Worm (Caenorhabditis elegans): ENCODE results near the gene H17B01.5.

- no peak for TF ChIP-seq egl-5 (tag; optimal IDR thresholded peaks at IDR 0.05)
- TF ChIP-seq ceh-82 (tag; optimal IDR thresholded peaks at IDR 0.05), result no peak
- TF ChIP-seq zag-1 (tag; optimal IDR thresholded peaks at IDR 0.05), result no peak
- TF ChIP-seq nhr-237 (tag; optimal IDR thresholded peaks at IDR 0.05), result no peak
- TF ChIP-seq nhr-76 (tag; optimal IDR thresholded peaks at IDR 0.05), result no peak
- TF ChIP-seq lin-39 (tag; optimal IDR thresholded peaks at IDR 0.05), result no peak
- TF ChIP-seq unc-62 (GFP tag; optimal IDR thresholded peaks at IDR 0.05), result no peak
- TF ChIP-seq nhr-11 (tag; optimal IDR thresholded peaks at IDR 0.05), result no peak
- TF ChIP-seq nhr-12 (tag; optimal IDR thresholded peaks at IDR 0.05), result no peak
- TF ChIP-seq unc-39 (tag; optimal IDR thresholded peaks at IDR 0.05), result no peak
- TF ChIP-seq nhr-25 (tag; optimal IDR thresholded peaks at IDR 0.05), result no peak
- TF ChIP-seq elt-3 (tag; optimal IDR thresholded peaks at IDR 0.05), result no peak
- no peak for TF ChIP-seq fkh-10 (GFP tag; optimal IDR thresholded peaks at IDR 0.05)
- TF ChIP-seq elt-2 (tag; optimal IDR thresholded peaks at IDR 0.05), result no peak
These were observed 27.6 kb upstream of the H17B01.5 start for ce11 chrII:1500959-1501358.
